Worm (Caenorhabditis elegans): ENCODE data around the gene irld-38.

- TF ChIP-seq pqm-1 (tag; optimal IDR thresholded peaks at IDR 0.05), result no peak
- no peak for TF ChIP-seq pha-4 (tag; optimal IDR thresholded peaks at IDR 0.05)
- TF ChIP-seq snpc-4 (tag; optimal IDR thresholded peaks at IDR 0.05), result no peak
- TF ChIP-seq ceh-82 (tag; optimal IDR thresholded peaks at IDR 0.05), result no peak
These were observed 52.3 kb downstream of the irld-38 start, which contains the start of gene srw-118 for ce11 chrV:2979978-2980377.

Data from whole organism, L3 larva.